Worm (Caenorhabditis elegans): ENCODE results near the gene ttr-50.

DNA sequence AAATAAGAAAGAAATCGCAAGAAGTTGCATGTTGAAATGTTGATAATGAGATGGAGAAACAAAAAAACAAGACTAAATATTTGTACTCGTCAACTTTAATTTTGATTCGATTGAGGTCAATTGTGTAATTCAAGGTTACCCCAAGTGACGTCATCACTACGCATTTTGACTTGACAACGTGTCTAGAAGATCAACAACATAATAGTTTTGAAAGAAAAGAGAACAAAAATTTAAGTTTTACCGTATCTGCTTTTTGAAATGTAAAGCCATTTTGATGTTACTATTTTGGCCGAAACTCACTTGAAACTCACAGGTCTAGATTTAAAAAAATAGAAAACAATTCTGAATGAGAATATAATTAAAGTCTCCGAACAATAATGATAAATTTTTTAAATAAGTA lies 19.9 kb downstream of the ttr-50 start, which contains the start of gene dsl-5:
- TF ChIP-seq ref-1 (GFP tag; conservative IDR thresholded peaks at IDR 0.05) (no peak), T22C8.4 (GFP tag; IDR thresholded peaks at IDR 0.05) (no peak), med-1 (GFP tag; optimal IDR thresholded peaks at IDR 0.05; ENCODE audit: insufficient read depth) (no peak)

All from whole organism, midembryonic.